Fruit fly (Drosophila melanogaster) whole organism, embryonic: ENCODE results near the gene CG42541.

Experiments
- ATbp ChIP-seq: fragments of 200-800 bp; sonication (Bioruptor generic); optimal IDR thresholded peaks from 2 replicates; lab custom pipeline; 2017; ENCODE audit warnings: missing biosample characterization, mild to moderate bottlenecking, missing genetic modification characterization, missing genetic modification reagents
- Abd-B ChIP-seq: fragments of 200-800 bp; sonication (Bioruptor generic); optimal IDR thresholded peaks from 2 replicates; lab custom pipeline; 2018; ENCODE audit warnings: missing biosample characterization, mild to moderate bottlenecking, missing genetic modification characterization, moderate library complexity
- BtbVII ChIP-seq: fragments of 200-800 bp; sonication (Bioruptor generic); optimal IDR thresholded peaks from 3 replicates; lab custom pipeline; 2017; ENCODE audit warnings: missing biosample characterization, mild to moderate bottlenecking, missing genetic modification characterization
- C15 ChIP-seq: fragments of 200-800 bp; sonication (Bioruptor generic); IDR thresholded peaks from 3 replicates; pipeline ENCODE4 v1.3.6; 2022; ENCODE audit warnings: missing biosample characterization, missing genetic modification characterization
- CG10147 ChIP-seq: fragments of 200-800 bp; sonication (Bioruptor generic); optimal IDR thresholded peaks from 2 replicates; lab custom pipeline; 2019; ENCODE audit warnings: missing biosample characterization, mild to moderate bottlenecking, missing genetic modification characterization, moderate library complexity
- CG11093 ChIP-seq: fragments of 200-800 bp; sonication (Bioruptor generic); IDR thresholded peaks from 3 replicates; pipeline ENCODE4 v1.3.6; 2022; ENCODE audit warnings: missing biosample characterization, missing genetic modification characterization
- CG12659 ChIP-seq: fragments of 200-800 bp; sonication (Bioruptor generic); optimal IDR thresholded peaks from 3 replicates; lab custom pipeline; 2017; ENCODE audit warnings: mild to moderate bottlenecking, missing biosample characterization, missing genetic modification reagents, missing genetic modification characterization
- CG13624 ChIP-seq: fragments of 200-800 bp; sonication (Bioruptor generic); optimal IDR thresholded peaks from 2 replicates; lab custom pipeline; 2016; ENCODE audit warnings: missing biosample characterization, missing genetic modification characterization
- CG14014 ChIP-seq: fragments of 200-800 bp; sonication (Bioruptor generic); IDR thresholded peaks from 2 replicates; pipeline ENCODE4 v1.3.6; 2022; ENCODE audit warnings: missing biosample characterization, missing genetic modification characterization
- CG1647 ChIP-seq: fragments of 200-800 bp; sonication (Bioruptor generic); optimal IDR thresholded peaks from 3 replicates; lab custom pipeline; 2016; ENCODE audit warnings: missing biosample characterization, missing genetic modification characterization
- CG16813 ChIP-seq: fragments of 200-800 bp; sonication (Bioruptor generic); IDR thresholded peaks from 3 replicates; pipeline ENCODE4 v1.3.6; 2022; ENCODE audit warnings: missing biosample characterization, missing genetic modification characterization; ENCODE audit not compliant: partially characterized antibody
- CG1832 ChIP-seq: fragments of 200-800 bp; sonication (Bioruptor generic); optimal IDR thresholded peaks from 2 replicates; lab custom pipeline; 2017; ENCODE audit warnings: missing biosample characterization, mild to moderate bottlenecking, missing genetic modification characterization, inconsistent platforms
- CG2120 ChIP-seq: fragments of 200-800 bp; sonication (Bioruptor generic); optimal IDR thresholded peaks from 3 replicates; lab custom pipeline; 2016; ENCODE audit warnings: missing biosample characterization, missing genetic modification characterization
- CG31365 ChIP-seq: fragments of 200-800 bp; sonication (Bioruptor generic); optimal IDR thresholded peaks from 2 replicates; lab custom pipeline; 2018; ENCODE audit warnings: missing biosample characterization, mild to moderate bottlenecking, missing genetic modification characterization
- CG4820 ChIP-seq: fragments of 200-800 bp; sonication (Bioruptor generic); optimal IDR thresholded peaks from 3 replicates; lab custom pipeline; 2016; ENCODE audit warnings: missing biosample characterization, missing genetic modification characterization
- CG8290 ChIP-seq, 3 experiments: fragments of 200-800 bp; sonication (Bioruptor generic); optimal IDR thresholded peaks; 2 replicates each; lab custom pipeline; 2016 to 2019; ENCODE audit warnings: missing biosample characterization in 3 of 3, missing genetic modification characterization in 3 of 3, mild to moderate bottlenecking in 2 of 3, moderate library complexity in 1 of 3
- CG9727 ChIP-seq: fragments of 200-800 bp; sonication (Bioruptor generic); optimal IDR thresholded peaks from 3 replicates; lab custom pipeline; 2017; ENCODE audit warnings: missing biosample characterization, mild to moderate bottlenecking, missing genetic modification characterization
- D ChIP-seq, 2 experiments: fragments of 200-800 bp in 1 of 2; fragments of >200 bp in 1 of 2; sonication (Bioruptor generic) in 1 of 2; optimal IDR thresholded peaks; 2 replicates in 1 of 2; 3 replicates in 1 of 2; lab custom pipeline; 2017; ENCODE audit warnings: mild to moderate bottlenecking in 1 of 2, missing biosample characterization in 1 of 2, missing genetic modification characterization in 1 of 2, missing genetic modification reagents in 1 of 2
- Dip3 ChIP-seq: fragments of 200-800 bp; sonication (Bioruptor generic); optimal IDR thresholded peaks from 3 replicates; lab custom pipeline; 2016; ENCODE audit warnings: missing biosample characterization, missing genetic modification characterization
- HLH3B ChIP-seq: fragments of 200-800 bp; sonication (Bioruptor generic); IDR thresholded peaks from 2 replicates; pipeline ENCODE4 v1.3.6; 2022; ENCODE audit warnings: missing biosample characterization, missing genetic modification characterization
- Hr78 ChIP-seq, 2 experiments: fragments of 200-800 bp in 1 of 2; fragments of >200 bp in 1 of 2; sonication (Bioruptor generic) in 1 of 2; optimal IDR thresholded peaks; 2 replicates each; lab custom pipeline; 2017 to 2019; ENCODE audit warnings: missing biosample characterization in 2 of 2, missing genetic modification characterization in 2 of 2, mild to moderate bottlenecking in 1 of 2, moderate library complexity in 1 of 2
- Hsf ChIP-seq: fragments of 200-800 bp; sonication (Bioruptor generic); optimal IDR thresholded peaks from 3 replicates; lab custom pipeline; 2016; ENCODE audit warnings: missing biosample characterization, missing genetic modification characterization
- Med ChIP-seq: fragments of 200-800 bp; sonication (Bioruptor generic); peaks from one replicate; lab custom pipeline; 2016; ENCODE audit warnings: missing biosample characterization, missing genetic modification characterization, mild to moderate bottlenecking, inconsistent platforms, moderate library complexity
- Pdp1 ChIP-seq, 2 experiments: fragments of 200-800 bp; sonication (Bioruptor generic); optimal IDR thresholded peaks; 3 replicates each; lab custom pipeline; 2016; ENCODE audit warnings: missing biosample characterization in 2 of 2, missing genetic modification characterization in 2 of 2, mild to moderate bottlenecking in 1 of 2, moderate library complexity in 1 of 2
- Sry-β ChIP-seq: fragments of 200-800 bp; sonication (Bioruptor generic); optimal IDR thresholded peaks from 2 replicates; lab custom pipeline; 2018; ENCODE audit warnings: missing biosample characterization, mild to moderate bottlenecking, missing genetic modification characterization, moderate library complexity
- Tbp ChIP-seq: fragments of >200 bp; optimal IDR thresholded peaks from 2 replicates; lab custom pipeline; 2018; ENCODE audit warnings: missing biosample characterization, missing genetic modification characterization
- Vsx1 ChIP-seq: fragments of 200-800 bp; sonication (Bioruptor generic); optimal IDR thresholded peaks from 2 replicates; lab custom pipeline; 2017; ENCODE audit warnings: missing biosample characterization, mild to moderate bottlenecking, missing genetic modification characterization, missing genetic modification reagents
- br ChIP-seq: fragments of >200 bp; optimal IDR thresholded peaks from 2 replicates; lab custom pipeline; 2017
- corto ChIP-seq: fragments of 200-800 bp; sonication (Bioruptor generic); optimal IDR thresholded peaks from 2 replicates; lab custom pipeline; 2016; ENCODE audit warnings: missing biosample characterization, mild to moderate bottlenecking, missing genetic modification characterization, moderate library complexity
- cwo ChIP-seq: fragments of 200-800 bp; sonication (Bioruptor generic); optimal IDR thresholded peaks from 3 replicates; lab custom pipeline; 2017; ENCODE audit warnings: missing biosample characterization, missing genetic modification characterization, mild to moderate bottlenecking, moderate library complexity, missing genetic modification reagents
- da ChIP-seq: fragments of 200-800 bp; sonication (Bioruptor generic); optimal IDR thresholded peaks from 2 replicates; lab custom pipeline; 2016; ENCODE audit warnings: missing biosample characterization, missing genetic modification characterization
- disco-r ChIP-seq: fragments of 200-800 bp; sonication (Bioruptor generic); optimal IDR thresholded peaks from 2 replicates; lab custom pipeline; 2016; ENCODE audit warnings: missing biosample characterization, missing genetic modification characterization
- ewg ChIP-seq: fragments of 200-800 bp; sonication (Bioruptor generic); optimal IDR thresholded peaks from 3 replicates; lab custom pipeline; 2017; ENCODE audit warnings: mild to moderate bottlenecking, missing biosample characterization, missing genetic modification reagents, missing genetic modification characterization
- exex ChIP-seq: fragments of 200-800 bp; sonication (Bioruptor generic); optimal IDR thresholded peaks from 4 replicates; lab custom pipeline; 2018; ENCODE audit warnings: missing biosample characterization, mild to moderate bottlenecking, missing genetic modification characterization, moderate library complexity
- fd64A ChIP-seq: fragments of 200-800 bp; sonication (Bioruptor generic); optimal IDR thresholded peaks from 3 replicates; lab custom pipeline; 2018; ENCODE audit warnings: missing biosample characterization, mild to moderate bottlenecking, missing genetic modification characterization
- ftz-f1 ChIP-seq: fragments of 200-800 bp; sonication (Bioruptor generic); optimal IDR thresholded peaks from 2 replicates; lab custom pipeline; 2016; ENCODE audit warnings: missing biosample characterization, missing genetic modification characterization
- gfzf ChIP-seq: fragments of 200-800 bp; sonication (Bioruptor generic); optimal IDR thresholded peaks from 2 replicates; lab custom pipeline; 2016; ENCODE audit warnings: missing biosample characterization, mild to moderate bottlenecking, missing genetic modification characterization, moderate library complexity
- her ChIP-seq: fragments of 200-800 bp; sonication (Bioruptor generic); optimal IDR thresholded peaks from 2 replicates; lab custom pipeline; 2016; ENCODE audit warnings: missing biosample characterization, missing genetic modification characterization
- lmd ChIP-seq: fragments of 200-800 bp; sonication (Bioruptor generic); IDR thresholded peaks from 2 replicates; pipeline ENCODE4 v1.3.6; 2022; ENCODE audit warnings: missing biosample characterization, missing genetic modification characterization
- maf-S ChIP-seq: fragments of 200-800 bp; sonication (Bioruptor generic); optimal IDR thresholded peaks from 2 replicates; lab custom pipeline; 2016; ENCODE audit warnings: missing biosample characterization, missing genetic modification characterization
- nmo ChIP-seq: fragments of 200-800 bp; sonication (Bioruptor generic); optimal IDR thresholded peaks from 2 replicates; lab custom pipeline; 2018; ENCODE audit warnings: missing biosample characterization, mild to moderate bottlenecking, missing genetic modification characterization, moderate library complexity
- nom ChIP-seq: fragments of 200-800 bp; sonication (Bioruptor generic); optimal IDR thresholded peaks from 2 replicates; lab custom pipeline; 2017; ENCODE audit warnings: missing biosample characterization, missing genetic modification characterization, mild to moderate bottlenecking, moderate library complexity, missing genetic modification reagents
- oc ChIP-seq: fragments of 200-800 bp; sonication (Bioruptor generic); optimal IDR thresholded peaks from 2 replicates; lab custom pipeline; 2018; ENCODE audit warnings: missing biosample characterization, mild to moderate bottlenecking, missing genetic modification characterization, moderate library complexity
- pnt ChIP-seq: fragments of 200-800 bp; sonication (Bioruptor generic); optimal IDR thresholded peaks from 3 replicates; lab custom pipeline; 2016; ENCODE audit warnings: missing biosample characterization, missing genetic modification characterization
- shn ChIP-seq: fragments of 200-800 bp; sonication (Bioruptor generic); optimal IDR thresholded peaks from 3 replicates; lab custom pipeline; 2016; ENCODE audit warnings: missing biosample characterization, missing genetic modification characterization
- slou ChIP-seq: fragments of 200-800 bp; sonication (Bioruptor generic); optimal IDR thresholded peaks from 3 replicates; lab custom pipeline; 2016; ENCODE audit warnings: missing biosample characterization, missing genetic modification characterization
- tap ChIP-seq: fragments of 200-800 bp; optimal IDR thresholded peaks from 3 replicates; lab custom pipeline; 2019; ENCODE audit warnings: missing biosample characterization, mild to moderate bottlenecking, missing genetic modification characterization, moderate library complexity
- trh ChIP-seq: fragments of 200-800 bp; sonication (Bioruptor generic); optimal IDR thresholded peaks from 2 replicates; lab custom pipeline; 2016; ENCODE audit warnings: missing biosample characterization, missing genetic modification characterization

The CG42541 gene

dm6 chrX:3845340-3846161, 84.8 kb downstream of the CG42541 start:
- no peak for TF ChIP-seq ewg (GFP tag; lab: Kevin White, UChicago)
- TF ChIP-seq CG12659 (GFP tag; lab: Kevin White, UChicago): peak; percentile 28
- no peak for TF ChIP-seq slou (GFP tag; lab: Kevin White, UChicago)
- no peak for TF ChIP-seq Dip3 (GFP tag; lab: Kevin White, UChicago)
- TF ChIP-seq disco-r: no peak
- no peak for TF ChIP-seq corto (GFP tag; lab: Kevin White, UChicago)
- no peak for TF ChIP-seq C15 (GFP tag; lab: Robert Waterston, UW)
- peak; percentile 53 for TF ChIP-seq BtbVII
- peak; percentile 38 for TF ChIP-seq fd64A
- TF ChIP-seq CG2120 (GFP tag; lab: Kevin White, UChicago): no peak
- no peak for TF ChIP-seq nmo
- TF ChIP-seq lmd (GFP tag; lab: Robert Waterston, UW): no peak
- TF ChIP-seq CG14014 (GFP tag; lab: Robert Waterston, UW): peak; percentile 6; the same call in 1 of the 2 replicates
- no peak for TF ChIP-seq CG13624 (GFP tag; lab: Kevin White, UChicago)
- no peak for TF ChIP-seq Vsx1 (GFP tag; lab: Kevin White, UChicago)
- no peak for TF ChIP-seq exex (tag; lab: Kevin White, UChicago)
- peak in 1 of 2 experiments; percentile 12 for TF ChIP-seq Pdp1 (GFP tag; optimal IDR thresholded peaks at IDR 0.05; lab: Kevin White, UChicago)
- TF ChIP-seq Tbp (GFP tag; lab: Kevin White, UChicago): no peak
- no peak for TF ChIP-seq maf-S (GFP tag; lab: Kevin White, UChicago)
- TF ChIP-seq shn (GFP tag; lab: Kevin White, UChicago): no peak
- no peak for TF ChIP-seq Hr78 (GFP tag; optimal IDR thresholded peaks at IDR 0.05; lab: Kevin White, UChicago)
- TF ChIP-seq her (GFP tag; lab: Kevin White, UChicago): peak; percentile 23
- TF ChIP-seq cwo (GFP tag; lab: Kevin White, UChicago): no peak
- peak; percentile 51 for TF ChIP-seq CG1832 (GFP tag; lab: Kevin White, UChicago)
- no peak for TF ChIP-seq CG11093
- TF ChIP-seq Abd-B (GFP tag; lab: Kevin White, UChicago): no peak
- TF ChIP-seq CG1647: no peak
- no peak for TF ChIP-seq ftz-f1
- TF ChIP-seq br (lab: Kevin White, UChicago): no peak
- no peak for TF ChIP-seq Hsf (GFP tag; lab: Kevin White, UChicago)
- peak; percentile 32; the same call in 1 of the 2 replicates for TF ChIP-seq HLH3B (GFP tag; lab: Robert Waterston, UW)
- TF ChIP-seq trh (GFP tag; lab: Kevin White, UChicago): no peak
- no peak for TF ChIP-seq oc (tag; lab: Kevin White, UChicago)
- TF ChIP-seq nom (GFP tag; lab: Kevin White, UChicago): peak; percentile 81
- no peak for TF ChIP-seq pnt (GFP tag; lab: Kevin White, UChicago)
- peak; percentile 75 for TF ChIP-seq Med (GFP tag; lab: Kevin White, UChicago)
- TF ChIP-seq gfzf (GFP tag; lab: Kevin White, UChicago): no peak
- TF ChIP-seq tap (tag; lab: Kevin White, UChicago): no peak
- no peak for TF ChIP-seq CG9727
- no peak for TF ChIP-seq D (optimal IDR thresholded peaks at IDR 0.05; lab: Kevin White, UChicago)
- TF ChIP-seq D (GFP tag; optimal IDR thresholded peaks at IDR 0.05; lab: Kevin White, UChicago): no peak
- no peak for TF ChIP-seq Sry-β (GFP tag; lab: Kevin White, UChicago)
- TF ChIP-seq CG31365 (tag; lab: Kevin White, UChicago): peak; percentile 36
- no peak for TF ChIP-seq CG8290 (GFP tag; optimal IDR thresholded peaks at IDR 0.05; lab: Kevin White, UChicago)
- no peak for TF ChIP-seq CG8290 (tag; optimal IDR thresholded peaks at IDR 0.05; lab: Kevin White, UChicago)
- peak; percentile 55 for TF ChIP-seq ATbp (GFP tag; lab: Kevin White, UChicago)
- TF ChIP-seq CG16813 (GFP tag; lab: Robert Waterston, UW): 0 out of 3 replicates have a peak, but pooled peaks have one; percentile 7
- no peak for TF ChIP-seq da (GFP tag; lab: Kevin White, UChicago)
- TF ChIP-seq CG10147 (GFP tag; lab: Kevin White, UChicago): no peak
- TF ChIP-seq CG4820: no peak
